Fruit fly (Drosophila melanogaster): ENCODE measurements around the gene CG31342.

DNA sequence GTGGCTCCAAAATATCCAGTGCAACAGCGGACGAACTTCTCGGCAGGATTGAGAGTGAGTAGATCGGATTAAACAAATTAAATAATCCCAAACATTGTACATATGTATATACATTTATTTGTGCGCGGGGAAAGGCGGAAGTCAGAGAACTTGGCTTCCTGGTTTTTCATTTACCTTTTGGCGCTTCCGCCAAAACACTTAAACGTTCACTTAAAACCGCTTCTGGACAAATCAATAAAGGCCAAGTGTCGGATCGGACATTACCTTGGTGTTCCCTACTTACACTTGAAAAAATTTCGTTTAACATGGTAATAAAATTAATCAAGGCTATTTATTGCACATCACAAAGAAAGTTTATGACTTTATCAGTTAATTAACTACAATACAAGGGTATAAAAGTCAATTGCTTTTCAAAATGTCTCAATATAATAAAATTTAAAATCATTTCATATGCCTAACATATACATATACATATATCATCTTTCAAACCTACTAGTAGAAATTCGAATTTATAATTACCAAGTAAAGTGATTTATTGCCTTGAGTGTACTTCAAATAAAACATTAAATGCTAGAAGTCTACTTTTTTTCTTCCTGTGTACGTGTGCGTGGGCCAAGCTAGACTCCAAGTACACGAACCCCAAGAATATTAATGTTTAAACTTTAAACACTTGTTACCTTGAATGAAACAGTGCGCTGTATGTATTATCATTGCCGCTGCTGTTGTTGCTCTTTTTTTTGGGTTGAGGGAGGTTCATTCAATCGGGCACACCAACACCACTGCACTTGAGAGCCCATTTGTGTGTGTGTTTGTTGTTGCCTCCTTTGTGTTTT lies 4.3 kb upstream of the CG31342 start:
- TF ChIP-seq chn (GFP tag; optimal IDR thresholded peaks at IDR 0.05) (peak; percentile 31), Trl (optimal IDR thresholded peaks at IDR 0.05) (no peak), Trl (GFP tag; optimal IDR thresholded peaks at IDR 0.05) (peak; percentile 40), Hr78 (GFP tag; optimal IDR thresholded peaks at IDR 0.05) (peak in 1 of 2 experiments; percentile 39), salm (tag; optimal IDR thresholded peaks at IDR 0.05) (peak; percentile 7), CG6654 (GFP tag; optimal IDR thresholded peaks at IDR 0.05) (peak; percentile 49), Awh (GFP tag; IDR thresholded peaks at IDR 0.05) (peak; percentile 42; the same call in 1 of the 2 replicates), CG6689 (GFP tag; IDR thresholded peaks at IDR 0.05) (peak; percentile 64; the same call in 1 of the 2 replicates), sens (GFP tag) (peak; percentile 80), sug (tag; optimal IDR thresholded peaks at IDR 0.05) (no peak), ab (GFP tag; optimal IDR thresholded peaks at IDR 0.05) (no peak), slp2 (GFP tag; optimal IDR thresholded peaks at IDR 0.05) (no peak)
